Worm (Caenorhabditis elegans) whole organism, L2 larva: Measurements from ENCODE around the gene gsr-1.

Source experiments
- C34F6.9 ChIP-seq: fragments of 150-350 bp; optimal IDR thresholded peaks from 2 replicates; lab custom pipeline; 2014; ENCODE audit warnings: missing biosample characterization, missing genetic modification characterization
- ZK546.5 ChIP-seq: sonication (generic microtip); optimal IDR thresholded peaks from 2 replicates; lab custom pipeline; 2017; ENCODE audit warnings: missing biosample characterization, missing genetic modification characterization
- egl-27 ChIP-seq: sonication (generic microtip); optimal IDR thresholded peaks from 3 replicates; lab custom pipeline; 2017; ENCODE audit warnings: missing biosample characterization, missing genetic modification reagents, missing genetic modification characterization
- lin-13 ChIP-seq: fragments of 150-350 bp; optimal IDR thresholded peaks from 2 replicates; lab custom pipeline; 2014; ENCODE audit warnings: missing biosample characterization, missing genetic modification reagents, missing genetic modification characterization
- lsy-2 ChIP-seq, 2 experiments: fragments of 150-350 bp in 1 of 2; sonication (generic microtip) in 1 of 2; optimal IDR thresholded peaks; 2 replicates each; lab custom pipeline; 2014 to 2017; ENCODE audit warnings: missing biosample characterization in 2 of 2, missing genetic modification characterization in 2 of 2
- mdl-1 ChIP-seq, 2 experiments: fragments of 150-350 bp in 1 of 2; sonication (generic microtip) in 1 of 2; optimal IDR thresholded peaks; 2 replicates each; lab custom pipeline; 2017; ENCODE audit warnings: missing biosample characterization in 2 of 2, missing genetic modification characterization in 2 of 2
- nhr-11 ChIP-seq: fragments of 150-350 bp; optimal IDR thresholded peaks from 2 replicates; lab custom pipeline; 2014; ENCODE audit warnings: missing biosample characterization, missing genetic modification characterization
- nhr-23 ChIP-seq: fragments of 150-350 bp; optimal IDR thresholded peaks from 2 replicates; lab custom pipeline; 2014; ENCODE audit warnings: missing biosample characterization, missing genetic modification reagents, missing genetic modification characterization

DNA sequence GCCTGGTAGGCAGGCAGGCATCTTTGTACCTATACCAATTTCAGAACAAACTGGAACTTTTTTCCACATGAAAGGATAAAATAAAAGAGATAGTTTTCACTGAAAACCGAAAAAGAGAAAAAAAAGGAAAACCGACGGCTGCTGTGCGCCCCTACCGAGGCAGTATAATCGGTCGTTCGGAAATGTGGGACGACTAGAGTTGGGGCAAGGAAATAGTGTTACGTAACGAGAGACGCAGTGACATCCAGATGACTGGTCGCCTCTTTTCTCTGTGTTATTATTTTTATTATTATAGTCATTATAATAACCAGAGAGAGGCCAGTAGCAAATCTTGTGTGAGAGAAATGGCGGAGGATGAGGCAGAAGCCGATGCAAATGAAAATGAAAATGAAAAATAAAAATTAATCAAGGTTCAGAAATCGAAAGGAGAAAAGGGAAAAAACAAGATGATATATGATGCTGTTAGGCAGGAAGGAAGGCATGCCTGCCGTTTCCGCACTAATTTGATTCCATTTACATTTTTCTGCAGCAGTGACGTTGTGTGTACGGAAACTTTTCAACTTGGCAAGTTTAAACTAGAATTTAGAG is 30.7 kb downstream of the gsr-1 start:
- TF ChIP-seq egl-27 (tag; lab: Kevin White, UChicago) (no peak), nhr-23 (no peak), lsy-2 (tag; optimal IDR thresholded peaks at IDR 0.05; lab: Kevin White, UChicago) (no peak), nhr-11 (tag; lab: Kevin White, UChicago) (no peak), ZK546.5 (tag; lab: Kevin White, UChicago) (no peak), lin-13 (GFP tag; lab: Kevin White, UChicago) (no peak), C34F6.9 (tag; lab: Kevin White, UChicago) (no peak), mdl-1 (tag; optimal IDR thresholded peaks at IDR 0.05; lab: Kevin White, UChicago) (no peak)
